Worm (Caenorhabditis elegans) whole organism, L4 larva: Measurements from ENCODE around the gene efn-3.

Source experiments
- F49E8.2 ChIP-seq: sonication (generic microtip); optimal IDR thresholded peaks from 2 replicates; lab custom pipeline; 2016; ENCODE audit warnings: missing compliant biosample characterization, mild to moderate bottlenecking, missing genetic modification characterization, borderline replicate concordance
- T20F7.1 ChIP-seq: fragments of 200-800 bp; sonication (Bioruptor generic); optimal IDR thresholded peaks from 2 replicates; lab custom pipeline; 2018; ENCODE audit warnings: mild to moderate bottlenecking, missing genetic modification characterization, missing compliant biosample characterization
- ceh-32 ChIP-seq: sonication (generic microtip); optimal IDR thresholded peaks from 2 replicates; lab custom pipeline; 2016; ENCODE audit warnings: mild to moderate bottlenecking, missing genetic modification characterization, missing compliant biosample characterization; ENCODE audit not compliant: poor library complexity
- ceh-62 ChIP-seq: sonication (generic microtip); optimal IDR thresholded peaks from 2 replicates; lab custom pipeline; 2017; ENCODE audit warnings: missing biosample characterization, missing genetic modification characterization
- ctbp-1 ChIP-seq: fragments of 200-800 bp; sonication (Bioruptor generic); IDR thresholded peaks from 2 replicates; pipeline ENCODE4 v1.3.6; 2022; ENCODE audit warnings: missing genetic modification reagents, missing genetic modification characterization, missing compliant biosample characterization
- daf-12 ChIP-seq: fragments of 150-350 bp; optimal IDR thresholded peaks from 2 replicates; lab custom pipeline; 2014; ENCODE audit warnings: missing biosample characterization, missing genetic modification reagents, missing genetic modification characterization
- nhr-6 ChIP-seq: fragments of 150-350 bp; optimal IDR thresholded peaks from 2 replicates; lab custom pipeline; 2014; ENCODE audit warnings: missing biosample characterization, missing genetic modification characterization
- nhr-77 ChIP-seq: fragments of 150-350 bp; optimal IDR thresholded peaks from 2 replicates; lab custom pipeline; 2014; ENCODE audit warnings: missing biosample characterization, missing genetic modification characterization
- pha-4 ChIP-seq, 2 experiments: fragments of 150-350 bp in 1 of 2; fragments of 200-800 bp in 1 of 2; sonication (Bioruptor generic) in 1 of 2; IDR thresholded peaks in 1 of 2; optimal IDR thresholded peaks in 1 of 2; 2 replicates each; pipeline versions ENCODE4 v1.3.6 to Lab custom; 2014 to 2022; ENCODE audit warnings: missing genetic modification characterization in 2 of 2, missing genetic modification reagents in 2 of 2, missing biosample characterization in 1 of 2, missing compliant biosample characterization in 1 of 2
- snpc-4 ChIP-seq: fragments of 150-350 bp; optimal IDR thresholded peaks from 2 replicates; lab custom pipeline; 2014; ENCODE audit warnings: missing biosample characterization, missing genetic modification characterization
- unc-39 ChIP-seq: sonication (generic microtip); optimal IDR thresholded peaks from 2 replicates; lab custom pipeline; 2017; ENCODE audit warnings: missing biosample characterization, missing genetic modification characterization
- zag-1 ChIP-seq: fragments of 150-350 bp; optimal IDR thresholded peaks from 2 replicates; lab custom pipeline; 2014; ENCODE audit warnings: missing biosample characterization, missing genetic modification characterization
- zfp-2 ChIP-seq: sonication (generic microtip); optimal IDR thresholded peaks from 2 replicates; lab custom pipeline; 2016; ENCODE audit warnings: mild to moderate bottlenecking, missing genetic modification characterization, missing compliant biosample characterization

ce11 chrX:13444267-13444666 is 33.0 kb downstream of the efn-3 start:
- no peak for TF ChIP-seq F49E8.2 (tag; lab: Kevin White, UChicago)
- no peak for TF ChIP-seq T20F7.1
- no peak for TF ChIP-seq zfp-2 (tag; lab: Kevin White, UChicago)
- no peak for TF ChIP-seq unc-39 (tag; lab: Kevin White, UChicago)
- TF ChIP-seq pha-4 (GFP tag; IDR thresholded peaks at IDR 0.05; lab: Robert Waterston, UW), result no peak; the same call in 1 of the 2 replicates
- no peak for TF ChIP-seq pha-4 (tag; optimal IDR thresholded peaks at IDR 0.05; lab: Kevin White, UChicago)
- no peak for TF ChIP-seq nhr-6 (tag; lab: Kevin White, UChicago)
- no peak for TF ChIP-seq ctbp-1
- TF ChIP-seq daf-12 (tag; lab: Kevin White, UChicago), result no peak
- TF ChIP-seq ceh-62, result no peak
- TF ChIP-seq zag-1 (tag; lab: Kevin White, UChicago), result no peak
- no peak for TF ChIP-seq ceh-32
- TF ChIP-seq snpc-4 (tag; lab: Kevin White, UChicago), result no peak
- TF ChIP-seq nhr-77 (tag; lab: Kevin White, UChicago), result no peak
